Worm (Caenorhabditis elegans) whole organism, L1 larva: Measurements from ENCODE around the gene smi-1.
A peak's percentile ranks its signal among the peaks of the same experiment; 100 is the strongest.

ENCODE experiments used
- C16A3.4 ChIP-seq: fragments of 150-350 bp; optimal IDR thresholded peaks from 2 replicates; lab custom pipeline; 2014; ENCODE audit warnings: missing biosample characterization, missing genetic modification characterization
- C34B4.2 ChIP-seq: sonication (generic microtip); optimal IDR thresholded peaks from 2 replicates; lab custom pipeline; 2017; ENCODE audit warnings: mild to moderate bottlenecking, missing genetic modification characterization, missing compliant biosample characterization
- F16B12.6 ChIP-seq: fragments of 150-350 bp; optimal IDR thresholded peaks from 2 replicates; lab custom pipeline; 2014; ENCODE audit warnings: missing biosample characterization, missing genetic modification characterization
- Y116A8C.19 ChIP-seq: sonication (generic microtip); optimal IDR thresholded peaks from 2 replicates; lab custom pipeline; 2016; ENCODE audit warnings: missing compliant biosample characterization, missing genetic modification characterization, borderline replicate concordance
- alr-1 ChIP-seq: fragments of 200-800 bp; sonication (Bioruptor generic); optimal IDR thresholded peaks from 2 replicates; lab custom pipeline; 2018; ENCODE audit warnings: borderline replicate concordance, mild to moderate bottlenecking, missing genetic modification characterization, missing compliant biosample characterization
- ama-1 ChIP-seq: fragments of 150-350 bp; optimal IDR thresholded peaks from 2 replicates; lab custom pipeline; 2014
- blmp-1 ChIP-seq: fragments of 150-350 bp; optimal IDR thresholded peaks from 2 replicates; lab custom pipeline; 2014; ENCODE audit warnings: missing biosample characterization, missing genetic modification characterization
- ceh-63 ChIP-seq: fragments of 200-800 bp; sonication (Bioruptor generic); optimal IDR thresholded peaks from 2 replicates; lab custom pipeline; 2018; ENCODE audit warnings: mild to moderate bottlenecking, missing genetic modification characterization, missing compliant biosample characterization
- ceh-8 ChIP-seq: fragments of 200-800 bp; sonication (Bioruptor generic); optimal IDR thresholded peaks from 2 replicates; lab custom pipeline; 2018; ENCODE audit warnings: mild to moderate bottlenecking, missing genetic modification characterization, moderate library complexity, missing compliant biosample characterization
- ceh-82 ChIP-seq, 3 experiments: fragments of 150-350 bp in 1 of 3; sonication (generic microtip) in 2 of 3; optimal IDR thresholded peaks; 2 replicates each; lab custom pipeline; 2014 to 2017; ENCODE audit warnings: missing biosample characterization in 3 of 3, missing genetic modification characterization in 3 of 3
- ceh-88 ChIP-seq: fragments of 200-800 bp; sonication (Bioruptor generic); IDR thresholded peaks from 2 replicates; pipeline ENCODE4 v1.3.6; 2022; ENCODE audit warnings: missing genetic modification characterization, missing compliant biosample characterization
- dpl-1 ChIP-seq, 3 experiments: fragments of 150-350 bp in 2 of 3; sonication (generic microtip) in 1 of 3; optimal IDR thresholded peaks; 2 replicates each; lab custom pipeline; 2014 to 2017; ENCODE audit warnings: missing biosample characterization in 3 of 3, missing genetic modification characterization in 3 of 3, missing genetic modification reagents in 3 of 3
- dsc-1 ChIP-seq: sonication (generic microtip); optimal IDR thresholded peaks from 2 replicates; lab custom pipeline; 2016; ENCODE audit warnings: mild to moderate bottlenecking, missing genetic modification characterization, missing compliant biosample characterization
- egl-13 ChIP-seq: sonication (generic microtip); optimal IDR thresholded peaks from 2 replicates; lab custom pipeline; 2016; ENCODE audit warnings: missing genotype, missing genetic modification reagents, missing genetic modification characterization, missing compliant biosample characterization
- egl-27 ChIP-seq, 2 experiments: fragments of 150-350 bp in 1 of 2; sonication (generic microtip); optimal IDR thresholded peaks; 3 replicates each; lab custom pipeline; 2017 to 2018; ENCODE audit warnings: missing biosample characterization in 2 of 2, missing genetic modification characterization in 2 of 2, missing genetic modification reagents in 2 of 2
- elt-3 ChIP-seq, 6 experiments: fragments of 150-350 bp in 1 of 6; sonication (generic microtip); optimal IDR thresholded peaks; 2 replicates each; lab custom pipeline; 2017 to 2018; ENCODE audit warnings: missing biosample characterization in 6 of 6, missing genetic modification characterization in 6 of 6, inconsistent platforms in 1 of 6
- fkh-10 ChIP-seq: sonication (generic microtip); optimal IDR thresholded peaks from 2 replicates; lab custom pipeline; 2017; ENCODE audit warnings: missing biosample characterization, missing genetic modification reagents, missing genetic modification characterization
- fkh-8 ChIP-seq: sonication (generic microtip); optimal IDR thresholded peaks from 2 replicates; lab custom pipeline; 2016; ENCODE audit warnings: mild to moderate bottlenecking, missing genetic modification characterization, missing compliant biosample characterization
- fos-1 ChIP-seq: fragments of 150-350 bp; optimal IDR thresholded peaks from 2 replicates; lab custom pipeline; 2014; ENCODE audit warnings: missing biosample characterization, missing genetic modification characterization
- hlh-17 ChIP-seq: fragments of 200-800 bp; sonication (Bioruptor generic); optimal IDR thresholded peaks from 2 replicates; lab custom pipeline; 2018; ENCODE audit warnings: missing genetic modification characterization, mild to moderate bottlenecking, missing compliant biosample characterization, moderate library complexity, borderline replicate concordance
- hlh-4 ChIP-seq: sonication (generic microtip); optimal IDR thresholded peaks from 2 replicates; lab custom pipeline; 2016; ENCODE audit warnings: mild to moderate bottlenecking, missing genetic modification characterization, missing compliant biosample characterization
- hpl-2 ChIP-seq: fragments of 150-350 bp; optimal IDR thresholded peaks from 2 replicates; lab custom pipeline; 2014; ENCODE audit warnings: missing biosample characterization, missing genetic modification reagents, missing genetic modification characterization
- irx-1 ChIP-seq: sonication (generic microtip); optimal IDR thresholded peaks from 2 replicates; lab custom pipeline; 2016; ENCODE audit warnings: missing genetic modification characterization, missing compliant biosample characterization
- jun-1 ChIP-seq: fragments of 150-350 bp; optimal IDR thresholded peaks from 2 replicates; lab custom pipeline; 2014; ENCODE audit warnings: missing biosample characterization, missing genetic modification reagents, missing genetic modification characterization
- lin-14 ChIP-seq: fragments of 200-800 bp; sonication (Bioruptor generic); optimal IDR thresholded peaks from 2 replicates; lab custom pipeline; 2018; ENCODE audit warnings: mild to moderate bottlenecking, missing genetic modification characterization, moderate library complexity, missing compliant biosample characterization
- lsy-2 ChIP-seq, 2 experiments: fragments of 150-350 bp; optimal IDR thresholded peaks; 2 replicates each; lab custom pipeline; 2014; ENCODE audit warnings: missing biosample characterization in 2 of 2, missing genetic modification characterization in 2 of 2
- mab-9 ChIP-seq: fragments of 200-800 bp; sonication (Bioruptor generic); IDR thresholded peaks from 2 replicates; pipeline ENCODE4 v1.3.6; 2022; ENCODE audit warnings: missing genetic modification reagents, missing genetic modification characterization, missing compliant biosample characterization
- mdl-1 ChIP-seq, 2 experiments: fragments of 150-350 bp; optimal IDR thresholded peaks; 2 replicates each; lab custom pipeline; 2014 to 2017; ENCODE audit warnings: missing biosample characterization in 2 of 2, missing genetic modification characterization in 2 of 2, inconsistent platforms in 1 of 2
- mef-2 ChIP-seq: fragments of 150-350 bp; optimal IDR thresholded peaks from 2 replicates; lab custom pipeline; 2014; ENCODE audit warnings: missing biosample characterization, missing genetic modification characterization
- mep-1 ChIP-seq: fragments of 150-350 bp; optimal IDR thresholded peaks from 2 replicates; lab custom pipeline; 2014; ENCODE audit warnings: missing biosample characterization, missing genetic modification characterization
- nhr-11 ChIP-seq: fragments of 150-350 bp; optimal IDR thresholded peaks from 2 replicates; lab custom pipeline; 2014; ENCODE audit warnings: missing biosample characterization, missing genetic modification characterization
- nhr-12 ChIP-seq: sonication (generic microtip); optimal IDR thresholded peaks from 2 replicates; lab custom pipeline; 2017; ENCODE audit warnings: missing biosample characterization, missing genetic modification characterization
- nhr-19 ChIP-seq: fragments of 200-800 bp; sonication (Bioruptor generic); conservative IDR thresholded peaks from 2 replicates; pipeline ENCODE4 v1.3.6; 2022; ENCODE audit warnings: missing genetic modification characterization, missing compliant biosample characterization
- nhr-20 ChIP-seq: sonication (generic microtip); optimal IDR thresholded peaks from 2 replicates; lab custom pipeline; 2016; ENCODE audit warnings: mild to moderate bottlenecking, missing genetic modification characterization, missing compliant biosample characterization
- nhr-28 ChIP-seq: fragments of 150-350 bp; optimal IDR thresholded peaks from 2 replicates; lab custom pipeline; 2014; ENCODE audit warnings: missing biosample characterization, missing genetic modification characterization
- nhr-77 ChIP-seq: fragments of 150-350 bp; optimal IDR thresholded peaks from 2 replicates; lab custom pipeline; 2014; ENCODE audit warnings: missing biosample characterization, missing genetic modification characterization
- nhr-85 ChIP-seq: sonication (generic microtip); peaks from one replicate; lab custom pipeline; 2016; ENCODE audit warnings: missing genetic modification characterization, inconsistent platforms, missing compliant biosample characterization
- nhr-90 ChIP-seq: sonication (generic microtip); optimal IDR thresholded peaks from 2 replicates; lab custom pipeline; 2016; ENCODE audit warnings: mild to moderate bottlenecking, missing genetic modification characterization, missing compliant biosample characterization; ENCODE audit not compliant: poor library complexity
- pag-3 ChIP-seq: sonication (generic microtip); optimal IDR thresholded peaks from 2 replicates; lab custom pipeline; 2017; ENCODE audit warnings: missing genetic modification characterization, mild to moderate bottlenecking, missing compliant biosample characterization, antibody characterized with exemption, borderline replicate concordance; ENCODE audit not compliant: insufficient read depth
- pax-3 ChIP-seq: fragments of 200-800 bp; sonication (Bioruptor generic); optimal IDR thresholded peaks from 2 replicates; lab custom pipeline; 2018; ENCODE audit warnings: mild to moderate bottlenecking, missing genetic modification characterization, moderate library complexity, missing compliant biosample characterization
- pqm-1 ChIP-seq: sonication (generic microtip); optimal IDR thresholded peaks from 3 replicates; lab custom pipeline; 2017; ENCODE audit warnings: missing biosample characterization, missing genetic modification characterization
- rnt-1 ChIP-seq: sonication (generic microtip); optimal IDR thresholded peaks from 2 replicates; lab custom pipeline; 2016; ENCODE audit warnings: mild to moderate bottlenecking, missing genetic modification characterization, moderate library complexity, missing compliant biosample characterization
- snpc-4 ChIP-seq: fragments of 150-350 bp; optimal IDR thresholded peaks from 2 replicates; lab custom pipeline; 2014; ENCODE audit warnings: missing biosample characterization, missing genetic modification characterization
- snu-23 ChIP-seq: sonication (generic microtip); optimal IDR thresholded peaks from 2 replicates; lab custom pipeline; 2016; ENCODE audit warnings: missing genetic modification characterization, missing compliant biosample characterization
- sox-4 ChIP-seq: sonication (generic microtip); optimal IDR thresholded peaks from 2 replicates; lab custom pipeline; 2016; ENCODE audit warnings: missing genetic modification characterization, missing compliant biosample characterization
- sptf-1 ChIP-seq: fragments of 150-350 bp; optimal IDR thresholded peaks from 2 replicates; lab custom pipeline; 2014; ENCODE audit warnings: missing biosample characterization, missing genetic modification characterization
- swsn-7 ChIP-seq: sonication (generic microtip); optimal IDR thresholded peaks from 2 replicates; lab custom pipeline; 2016; ENCODE audit warnings: missing genetic modification characterization, missing compliant biosample characterization
- tlp-1 ChIP-seq: fragments of 150-350 bp; optimal IDR thresholded peaks from 2 replicates; lab custom pipeline; 2014; ENCODE audit warnings: missing biosample characterization, missing genetic modification characterization
- unc-30 ChIP-seq: sonication (generic microtip); optimal IDR thresholded peaks from 2 replicates; lab custom pipeline; 2017; ENCODE audit warnings: missing biosample characterization, missing genetic modification characterization
- unc-62 ChIP-seq: fragments of 150-350 bp; optimal IDR thresholded peaks from 2 replicates; lab custom pipeline; 2014; ENCODE audit warnings: missing biosample characterization, missing genetic modification reagents, missing genetic modification characterization
- vab-15 ChIP-seq: sonication (generic microtip); optimal IDR thresholded peaks from 2 replicates; lab custom pipeline; 2017; ENCODE audit warnings: missing genotype, mild to moderate bottlenecking, missing genetic modification characterization, missing compliant biosample characterization
- zag-1 ChIP-seq: fragments of 150-350 bp; optimal IDR thresholded peaks from 2 replicates; lab custom pipeline; 2014; ENCODE audit warnings: missing biosample characterization, missing genetic modification characterization
- zip-4 ChIP-seq: fragments of 200-800 bp; sonication (Bioruptor generic); optimal IDR thresholded peaks from 2 replicates; lab custom pipeline; 2018; ENCODE audit warnings: mild to moderate bottlenecking, missing genetic modification characterization, moderate library complexity, missing compliant biosample characterization
- ztf-4 ChIP-seq: fragments of 150-350 bp; optimal IDR thresholded peaks from 2 replicates; lab custom pipeline; 2014; ENCODE audit warnings: missing biosample characterization, missing genetic modification characterization

The smi-1 gene

DNA sequence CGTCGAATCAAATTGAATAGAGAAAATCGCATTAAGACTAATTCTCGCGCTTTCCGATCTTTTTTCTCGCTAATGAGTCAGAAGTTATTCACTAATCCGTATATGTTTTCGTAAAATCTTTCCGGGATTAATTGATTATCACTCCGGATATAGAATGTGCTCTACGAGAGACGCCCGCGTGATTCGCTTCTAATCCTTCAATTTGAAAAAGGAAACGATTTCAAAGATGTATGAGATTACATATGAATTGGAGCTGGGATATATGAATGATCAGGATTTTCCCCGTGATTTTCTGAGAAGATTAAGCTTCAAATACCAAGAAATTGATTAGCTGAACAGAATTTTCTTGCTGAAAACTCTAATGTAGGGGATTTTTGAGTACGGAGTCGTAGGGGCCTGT, 44.4 kb downstream of the smi-1 start:
- TF ChIP-seq C16A3.4 (tag; lab: Kevin White, UChicago) (no peak), hpl-2 (no peak), hlh-17 (GFP tag; lab: Kevin White, UChicago) (no peak), C34B4.2 (tag; lab: Kevin White, UChicago) (no peak), egl-27 (tag; optimal IDR thresholded peaks at IDR 0.05; lab: Kevin White, UChicago) (no peak), blmp-1 (tag; lab: Kevin White, UChicago) (peak; percentile 11), nhr-28 (tag; lab: Kevin White, UChicago) (no peak), lsy-2 (tag; optimal IDR thresholded peaks at IDR 0.05; lab: Kevin White, UChicago) (peak in 1 of 2 experiments; percentile 39), mep-1 (no peak), egl-13 (peak; percentile 84), dsc-1 (tag; lab: Kevin White, UChicago) (peak; percentile 99), ceh-8 (GFP tag; lab: Kevin White, UChicago) (peak; percentile 42), tlp-1 (tag; lab: Kevin White, UChicago) (no peak), sptf-1 (no peak), nhr-11 (tag; lab: Kevin White, UChicago) (peak; percentile 52), ceh-63 (GFP tag; lab: Kevin White, UChicago) (no peak), jun-1 (tag; lab: Kevin White, UChicago) (no peak), pag-3 (tag; lab: Kevin White, UChicago) (no peak), lin-14 (GFP tag; lab: Kevin White, UChicago) (peak; percentile 36), snpc-4 (tag; lab: Kevin White, UChicago) (no peak), nhr-90 (no peak), ceh-88 (GFP tag; lab: Robert Waterston, UW) (no peak), ama-1 (lab: Kevin White, UChicago) (no peak), mef-2 (tag; lab: Kevin White, UChicago) (no peak), vab-15 (tag; lab: Kevin White, UChicago) (no peak), nhr-77 (no peak), fkh-10 (GFP tag; lab: Kevin White, UChicago) (no peak), zag-1 (no peak), ceh-82 (tag; optimal IDR thresholded peaks at IDR 0.05; lab: Kevin White, UChicago) (no peak), mdl-1 (tag; optimal IDR thresholded peaks at IDR 0.05; lab: Kevin White, UChicago) (no peak), fos-1 (tag; lab: Kevin White, UChicago) (peak; percentile 60), pax-3 (tag; lab: Kevin White, UChicago) (peak; percentile 78), zip-4 (GFP tag; lab: Kevin White, UChicago) (no peak), nhr-85 (peak; percentile 42), Y116A8C.19 (tag; lab: Kevin White, UChicago) (no peak), swsn-7 (tag; lab: Kevin White, UChicago) (peak; percentile 34), alr-1 (tag; lab: Kevin White, UChicago) (no peak), F16B12.6 (tag; lab: Kevin White, UChicago) (no peak), nhr-20 (tag; lab: Kevin White, UChicago) (peak; percentile 26), nhr-12 (tag; lab: Kevin White, UChicago) (no peak), dpl-1 (GFP tag; optimal IDR thresholded peaks at IDR 0.05; lab: Kevin White, UChicago) (no peak), mab-9 (GFP tag; lab: Robert Waterston, UW) (no peak), sox-4 (tag; lab: Kevin White, UChicago) (peak; percentile 87), hlh-4 (tag; lab: Kevin White, UChicago) (no peak), nhr-19 (no peak), unc-62 (GFP tag; lab: Kevin White, UChicago) (no peak), unc-30 (tag; lab: Kevin White, UChicago) (no peak), snu-23 (GFP tag; lab: Kevin White, UChicago) (no peak), rnt-1 (no peak), pqm-1 (tag; lab: Kevin White, UChicago) (no peak), elt-3 (tag; optimal IDR thresholded peaks at IDR 0.05; lab: Kevin White, UChicago) (no peak), fkh-8 (tag; lab: Kevin White, UChicago) (peak; percentile 88), ztf-4 (tag; lab: Kevin White, UChicago) (no peak), irx-1 (no peak)
